Worm (Caenorhabditis elegans) whole organism, L4/young adult: ENCODE measurements around the gene F28H6.8.

ENCODE experiments used
- W03F9.2 ChIP-seq: fragments of 150-350 bp; optimal IDR thresholded peaks from 2 replicates; lab custom pipeline; 2014; ENCODE audit warnings: missing biosample characterization, missing genetic modification characterization
- dao-5 ChIP-seq: sonication (generic microtip); optimal IDR thresholded peaks from 2 replicates; lab custom pipeline; 2016; ENCODE audit warnings: missing genotype, missing genetic modification characterization, moderate library complexity, missing compliant biosample characterization
- him-1 ChIP-seq: sonication (generic microtip); optimal IDR thresholded peaks from 2 replicates; lab custom pipeline; 2016; ENCODE audit warnings: missing genotype, missing genetic modification reagents, missing genetic modification characterization, missing compliant biosample characterization

DNA sequence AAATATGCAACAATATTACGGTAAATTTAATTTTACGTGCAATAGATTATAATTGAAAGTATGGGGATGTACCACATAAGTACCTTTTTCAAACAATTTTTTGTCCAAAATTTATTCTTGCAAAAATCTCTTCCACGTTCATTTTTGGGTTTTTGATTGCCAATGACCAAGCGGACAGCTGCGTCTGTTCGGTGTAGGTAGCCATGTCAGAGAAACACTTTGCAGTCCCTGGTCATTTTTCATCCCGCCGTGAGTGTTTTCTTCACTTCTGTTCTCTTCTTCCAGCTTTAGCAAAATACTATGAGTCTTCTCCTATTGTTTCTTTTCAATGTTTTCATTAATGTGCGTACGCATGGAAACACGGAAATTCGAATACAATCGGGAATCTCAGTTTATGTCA, 44.1 kb downstream of the F28H6.8 start, which contains the start of gene dsl-4:
- TF ChIP-seq dao-5 (tag; lab: Kevin White, UChicago) (no peak), him-1 (no peak), W03F9.2 (tag; lab: Kevin White, UChicago) (no peak)
